Worm (Caenorhabditis elegans): ENCODE data around the gene ZK1307.1.
A peak's percentile ranks its signal among the peaks of the same experiment; 100 is the strongest.

DNA sequence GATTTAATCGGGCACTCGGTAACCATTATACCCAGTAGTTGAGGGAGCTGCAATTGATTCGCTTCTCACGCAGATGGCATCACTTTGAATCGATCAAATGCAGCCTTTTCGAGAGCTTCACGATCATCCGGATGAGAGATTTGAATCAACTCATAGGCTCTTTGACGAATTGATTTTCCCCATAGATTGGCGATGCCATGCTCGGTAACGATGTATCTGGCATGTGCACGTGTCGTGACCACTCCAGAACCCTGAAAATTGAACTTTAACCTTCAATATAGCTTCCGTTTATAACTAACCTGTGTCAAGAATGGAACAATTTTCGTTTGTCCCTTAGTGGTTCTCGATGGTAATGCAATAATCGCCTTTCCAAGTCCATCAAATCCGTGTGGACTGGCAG, 28.8 kb upstream of the ZK1307.1 start:
- no peak for TF ChIP-seq aly-2 (tag; optimal IDR thresholded peaks at IDR 0.05)
- no peak for TF ChIP-seq zag-1 (tag; optimal IDR thresholded peaks at IDR 0.05)
- TF ChIP-seq pha-4 (tag; optimal IDR thresholded peaks at IDR 0.05) = no peak
- peak; percentile 50 for TF ChIP-seq ama-1 (optimal IDR thresholded peaks at IDR 0.05)

Data from whole organism, L3 larva.